Worm (Caenorhabditis elegans) whole organism, L4/young adult: ENCODE data around the gene cal-5.

ENCODE experiments used
- W03F9.2 ChIP-seq: fragments of 150-350 bp; optimal IDR thresholded peaks from 2 replicates; lab custom pipeline; 2014; ENCODE audit warnings: missing biosample characterization, missing genetic modification characterization
- him-1 ChIP-seq: sonication (generic microtip); optimal IDR thresholded peaks from 2 replicates; lab custom pipeline; 2016; ENCODE audit warnings: missing genotype, missing genetic modification reagents, missing genetic modification characterization, missing compliant biosample characterization

ce11 chrX:5087366-5087891, 9.7 kb upstream of the cal-5 start, which contains the start of gene pnk-4:
- TF ChIP-seq W03F9.2 (tag; lab: Kevin White, UChicago) (no peak), him-1 (tag; lab: Kevin White, UChicago) (no peak)
